Fruit fly (Drosophila melanogaster) whole organism, prepupa: ENCODE measurements around the gene Nuak.

Experiments
- CG10631 ChIP-seq: fragments of 200-800 bp; sonication (Bioruptor generic); optimal IDR thresholded peaks from 2 replicates; lab custom pipeline; 2016; ENCODE audit warnings: missing biosample characterization, missing genetic modification characterization
- CG10669 ChIP-seq: fragments of 200-800 bp; sonication (Bioruptor generic); optimal IDR thresholded peaks from 3 replicates; lab custom pipeline; 2018; ENCODE audit warnings: missing biosample characterization, mild to moderate bottlenecking, missing genetic modification characterization, moderate library complexity
- CG11762 ChIP-seq: fragments of 200-800 bp; sonication (Bioruptor generic); optimal IDR thresholded peaks from 3 replicates; lab custom pipeline; 2016; ENCODE audit warnings: missing biosample characterization, missing genetic modification characterization; ENCODE audit not compliant: insufficient read depth
- CG11902 ChIP-seq: fragments of 200-800 bp; sonication (Bioruptor generic); optimal IDR thresholded peaks from 3 replicates; lab custom pipeline; 2016; ENCODE audit warnings: missing biosample characterization, missing genetic modification characterization
- CG15336 ChIP-seq: fragments of 200-800 bp; sonication (Bioruptor generic); IDR thresholded peaks from 2 replicates; pipeline ENCODE4 v1.3.6; 2022; ENCODE audit warnings: missing biosample characterization, missing genetic modification characterization
- CG1621 ChIP-seq: fragments of 200-800 bp; sonication (Bioruptor generic); optimal IDR thresholded peaks from 3 replicates; lab custom pipeline; 2018; ENCODE audit warnings: missing biosample characterization, mild to moderate bottlenecking, missing genetic modification characterization
- CG16779 ChIP-seq: fragments of 200-800 bp; sonication (Bioruptor generic); optimal IDR thresholded peaks from 3 replicates; lab custom pipeline; 2017; ENCODE audit warnings: missing biosample characterization, mild to moderate bottlenecking, missing genetic modification characterization
- CG3032 ChIP-seq: fragments of 200-800 bp; optimal IDR thresholded peaks from 2 replicates; lab custom pipeline; 2019; ENCODE audit warnings: missing biosample characterization, mild to moderate bottlenecking, missing genetic modification characterization, moderate library complexity
- CG31627 ChIP-seq: fragments of 200-800 bp; sonication (Bioruptor generic); optimal IDR thresholded peaks from 3 replicates; lab custom pipeline; 2016; ENCODE audit warnings: missing biosample characterization, missing genetic modification characterization
- CG32006 ChIP-seq: fragments of 200-800 bp; sonication (Bioruptor generic); optimal IDR thresholded peaks from 3 replicates; lab custom pipeline; 2017; ENCODE audit warnings: missing biosample characterization, mild to moderate bottlenecking, missing genetic modification characterization
- CG3919 ChIP-seq: fragments of 200-800 bp; sonication (Bioruptor generic); optimal IDR thresholded peaks from 3 replicates; lab custom pipeline; 2016; ENCODE audit warnings: missing biosample characterization, missing genetic modification characterization
- CG4318 ChIP-seq: fragments of 200-800 bp; sonication (Bioruptor generic); optimal IDR thresholded peaks from 3 replicates; lab custom pipeline; 2017; ENCODE audit warnings: missing biosample characterization, mild to moderate bottlenecking, missing genetic modification characterization
- CG6163 ChIP-seq: fragments of 200-800 bp; sonication (Bioruptor generic); IDR thresholded peaks from 3 replicates; pipeline ENCODE4 v1.3.6; 2022; ENCODE audit warnings: missing biosample characterization, missing genetic modification characterization
- CG6276 ChIP-seq: fragments of 200-800 bp; sonication (Bioruptor generic); optimal IDR thresholded peaks from 2 replicates; lab custom pipeline; 2017; ENCODE audit warnings: missing biosample characterization, mild to moderate bottlenecking, missing genetic modification characterization
- CG6792 ChIP-seq: fragments of 200-800 bp; sonication (Bioruptor generic); optimal IDR thresholded peaks from 3 replicates; lab custom pipeline; 2016; ENCODE audit warnings: missing biosample characterization, missing genetic modification characterization
- CG6808 ChIP-seq: fragments of 200-800 bp; sonication (Bioruptor generic); optimal IDR thresholded peaks from 3 replicates; lab custom pipeline; 2017; ENCODE audit warnings: missing biosample characterization, missing genetic modification characterization, mild to moderate bottlenecking, moderate library complexity, missing genetic modification reagents
- CG6854 ChIP-seq: fragments of 200-800 bp; sonication (Bioruptor generic); optimal IDR thresholded peaks from 2 replicates; lab custom pipeline; 2017; ENCODE audit warnings: missing biosample characterization, mild to moderate bottlenecking, missing genetic modification characterization
- CG7368 ChIP-seq: fragments of 200-800 bp; sonication (Bioruptor generic); optimal IDR thresholded peaks from 3 replicates; lab custom pipeline; 2016; ENCODE audit warnings: missing biosample characterization, missing genetic modification characterization
- CG8119 ChIP-seq: fragments of 200-800 bp; sonication (Bioruptor generic); IDR thresholded peaks from 3 replicates; pipeline ENCODE4 v1.3.6; 2022; ENCODE audit warnings: missing biosample characterization, missing genetic modification characterization
- CG8632 ChIP-seq: fragments of 200-800 bp; sonication (Bioruptor generic); optimal IDR thresholded peaks from 3 replicates; lab custom pipeline; 2016; ENCODE audit warnings: missing biosample characterization, missing genetic modification characterization
- Eip93F ChIP-seq: fragments of 200-800 bp; sonication (Bioruptor generic); optimal IDR thresholded peaks from 2 replicates; lab custom pipeline; 2016; ENCODE audit warnings: missing biosample characterization, mild to moderate bottlenecking, missing genetic modification characterization
- Ets21C ChIP-seq: fragments of 200-800 bp; sonication (Bioruptor generic); optimal IDR thresholded peaks from 3 replicates; lab custom pipeline; 2016; ENCODE audit warnings: missing biosample characterization, missing genetic modification characterization
- Ets96B ChIP-seq: fragments of 200-800 bp; optimal IDR thresholded peaks from 2 replicates; lab custom pipeline; 2019; ENCODE audit warnings: missing biosample characterization, mild to moderate bottlenecking, missing genetic modification characterization, moderate library complexity
- Gug ChIP-seq: fragments of 200-800 bp; sonication (Bioruptor generic); IDR thresholded peaks from 2 replicates; pipeline ENCODE4 v1.3.6; 2022; ENCODE audit warnings: missing biosample characterization, missing genetic modification characterization
- Hr38 ChIP-seq: sonication (Bioruptor generic); optimal IDR thresholded peaks from 2 replicates; lab custom pipeline; 2016; ENCODE audit warnings: missing biosample characterization, missing genetic modification characterization
- Hr4 ChIP-seq: fragments of 200-800 bp; sonication (Bioruptor generic); optimal IDR thresholded peaks from 3 replicates; lab custom pipeline; 2016; ENCODE audit warnings: missing biosample characterization, missing genetic modification characterization
- Lpt ChIP-seq: fragments of 200-800 bp; sonication (Bioruptor generic); optimal IDR thresholded peaks from 3 replicates; lab custom pipeline; 2016; ENCODE audit warnings: missing biosample characterization, missing genetic modification characterization
- Met ChIP-seq: fragments of 200-800 bp; sonication (Bioruptor generic); optimal IDR thresholded peaks from 3 replicates; lab custom pipeline; 2016; ENCODE audit warnings: missing biosample characterization, missing genetic modification characterization
- OdsH ChIP-seq: fragments of 200-800 bp; sonication (Bioruptor generic); optimal IDR thresholded peaks from 3 replicates; lab custom pipeline; 2016; ENCODE audit warnings: missing biosample characterization, missing genetic modification characterization
- Smox ChIP-seq: fragments of 200-800 bp; sonication (Bioruptor generic); optimal IDR thresholded peaks from 3 replicates; lab custom pipeline; 2016; ENCODE audit warnings: missing biosample characterization, missing genetic modification characterization
- Sox102F ChIP-seq: fragments of 200-800 bp; sonication (Bioruptor generic); optimal IDR thresholded peaks from 2 replicates; lab custom pipeline; 2016; ENCODE audit warnings: missing biosample characterization, mild to moderate bottlenecking, missing genetic modification characterization
- Sox15 ChIP-seq: fragments of 200-800 bp; sonication (Bioruptor generic); optimal IDR thresholded peaks from 3 replicates; lab custom pipeline; 2016; ENCODE audit warnings: missing biosample characterization, missing genetic modification characterization
- achi ChIP-seq: fragments of 200-800 bp; sonication (Bioruptor generic); optimal IDR thresholded peaks from 3 replicates; lab custom pipeline; 2016; ENCODE audit warnings: missing biosample characterization, missing genetic modification characterization
- cyc ChIP-seq: fragments of 200-800 bp; sonication (Bioruptor generic); optimal IDR thresholded peaks from 3 replicates; lab custom pipeline; 2016; ENCODE audit warnings: missing biosample characterization, missing genetic modification characterization
- dac ChIP-seq: fragments of 200-800 bp; sonication (Bioruptor generic); optimal IDR thresholded peaks from 2 replicates; lab custom pipeline; 2017; ENCODE audit warnings: missing biosample characterization, mild to moderate bottlenecking, missing genetic modification characterization
- eg ChIP-seq: fragments of 200-800 bp; sonication (Bioruptor generic); IDR thresholded peaks from 3 replicates; pipeline ENCODE4 v1.3.6; 2022; ENCODE audit warnings: missing biosample characterization, missing genetic modification characterization
- fd85E ChIP-seq: fragments of 200-800 bp; sonication (Bioruptor generic); optimal IDR thresholded peaks from 3 replicates; lab custom pipeline; 2016; ENCODE audit warnings: missing biosample characterization, missing genetic modification characterization
- fkh ChIP-seq: fragments of 200-800 bp; sonication (Bioruptor generic); optimal IDR thresholded peaks from 3 replicates; lab custom pipeline; 2017; ENCODE audit warnings: missing biosample characterization, mild to moderate bottlenecking, missing genetic modification characterization, moderate library complexity
- lz ChIP-seq: fragments of 200-800 bp; sonication (Bioruptor generic); optimal IDR thresholded peaks from 3 replicates; lab custom pipeline; 2016; ENCODE audit warnings: missing biosample characterization, missing genetic modification characterization
- net ChIP-seq: fragments of 200-800 bp; sonication (Bioruptor generic); optimal IDR thresholded peaks from 3 replicates; lab custom pipeline; 2016; ENCODE audit warnings: missing biosample characterization, missing genetic modification characterization
- spab ChIP-seq: fragments of 200-800 bp; sonication (Bioruptor generic); optimal IDR thresholded peaks from 2 replicates; lab custom pipeline; 2017; ENCODE audit warnings: missing biosample characterization, mild to moderate bottlenecking, missing genetic modification characterization, missing genetic modification reagents
- svp ChIP-seq: fragments of 200-800 bp; sonication (Bioruptor generic); peaks from one replicate; lab custom pipeline; 2016; ENCODE audit warnings: missing biosample characterization, missing genetic modification characterization
- topi ChIP-seq: fragments of 200-800 bp; sonication (Bioruptor generic); optimal IDR thresholded peaks from 3 replicates; lab custom pipeline; 2016; ENCODE audit warnings: missing biosample characterization, missing genetic modification characterization
- vri ChIP-seq: fragments of 200-800 bp; sonication (Bioruptor generic); optimal IDR thresholded peaks from 3 replicates; lab custom pipeline; 2016; ENCODE audit warnings: missing biosample characterization, mild to moderate bottlenecking, missing genetic modification characterization

Nuak gene

DNA sequence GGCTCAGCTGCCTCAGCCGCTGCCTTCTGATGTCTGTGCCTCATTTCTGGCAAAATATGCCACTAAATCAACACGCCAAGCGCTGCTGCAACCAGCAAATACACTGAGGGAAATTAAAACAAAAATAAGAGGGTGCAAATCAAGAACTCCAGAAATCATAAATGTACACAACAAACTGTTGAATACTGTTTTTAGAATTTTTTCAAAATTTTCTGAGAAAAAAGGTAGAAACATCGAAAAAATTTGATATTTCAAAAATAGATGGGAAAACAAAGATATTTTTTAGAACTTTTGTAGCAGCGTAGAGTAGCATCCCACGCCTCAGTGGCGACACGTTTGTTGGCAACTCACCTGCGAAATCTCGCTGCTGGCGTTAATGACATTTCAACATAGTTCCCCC lies 8.6 kb downstream of the Nuak start (continued):
- TF ChIP-seq net (GFP tag; lab: Kevin White, UChicago) (peak; percentile 57), Lpt (GFP tag; lab: Kevin White, UChicago) (no peak), Smox (GFP tag; lab: Kevin White, UChicago) (no peak), Hr38 (GFP tag; lab: Kevin White, UChicago) (no peak), Hr4 (GFP tag; lab: Kevin White, UChicago) (peak; percentile 45), CG7368 (GFP tag; lab: Kevin White, UChicago) (no peak), CG10669 (GFP tag; lab: Kevin White, UChicago) (no peak), svp (GFP tag; lab: Kevin White, UChicago) (no peak), CG11902 (GFP tag; lab: Kevin White, UChicago) (no peak), Ets96B (tag; lab: Kevin White, UChicago) (no peak), CG15336 (peak; percentile 67), CG6163 (GFP tag; lab: Robert Waterston, UW) (peak; percentile 69), achi (GFP tag; lab: Kevin White, UChicago) (no peak), CG6792 (GFP tag; lab: Kevin White, UChicago) (no peak), dac (GFP tag; lab: Kevin White, UChicago) (no peak)

DNA sequence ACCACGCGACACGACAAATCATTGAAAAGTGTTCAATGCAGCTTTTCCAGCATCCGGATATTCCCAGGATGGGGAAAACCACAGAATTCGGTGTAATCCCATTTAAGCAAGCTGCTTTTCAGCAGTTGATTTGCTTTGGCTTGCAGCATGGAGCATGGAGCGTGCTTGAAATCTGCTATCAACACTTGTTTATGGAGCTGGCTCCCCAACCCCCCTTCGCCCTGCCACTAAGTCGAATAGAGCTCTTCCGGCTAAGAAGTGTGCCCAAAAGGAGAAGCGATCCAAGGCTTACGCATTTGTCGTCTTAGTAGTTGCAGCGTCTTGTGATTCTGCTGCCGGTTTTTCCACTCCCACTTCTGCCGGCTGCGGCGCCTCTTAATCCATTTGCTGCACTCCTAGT lies 10.2 kb downstream of the Nuak start:
- no peak for TF ChIP-seq CG4318
- TF ChIP-seq CG6163 (GFP tag; lab: Robert Waterston, UW), result no peak
- no peak for TF ChIP-seq achi (GFP tag; lab: Kevin White, UChicago)
- TF ChIP-seq cyc (GFP tag; lab: Kevin White, UChicago), result no peak
- no peak for TF ChIP-seq CG10631
- TF ChIP-seq CG3919 (GFP tag; lab: Kevin White, UChicago), result no peak
- no peak for TF ChIP-seq Ets21C (GFP tag; lab: Kevin White, UChicago)
- TF ChIP-seq topi (GFP tag; lab: Kevin White, UChicago), result no peak
- no peak for TF ChIP-seq Met (GFP tag; lab: Kevin White, UChicago)
- no peak for TF ChIP-seq CG8119 (GFP tag; lab: Robert Waterston, UW)
- no peak for TF ChIP-seq eg (GFP tag; lab: Robert Waterston, UW)
- no peak for TF ChIP-seq Lpt (GFP tag; lab: Kevin White, UChicago)
- no peak for TF ChIP-seq CG6792 (GFP tag; lab: Kevin White, UChicago)
- no peak for TF ChIP-seq vri (GFP tag; lab: Kevin White, UChicago)

DNA sequence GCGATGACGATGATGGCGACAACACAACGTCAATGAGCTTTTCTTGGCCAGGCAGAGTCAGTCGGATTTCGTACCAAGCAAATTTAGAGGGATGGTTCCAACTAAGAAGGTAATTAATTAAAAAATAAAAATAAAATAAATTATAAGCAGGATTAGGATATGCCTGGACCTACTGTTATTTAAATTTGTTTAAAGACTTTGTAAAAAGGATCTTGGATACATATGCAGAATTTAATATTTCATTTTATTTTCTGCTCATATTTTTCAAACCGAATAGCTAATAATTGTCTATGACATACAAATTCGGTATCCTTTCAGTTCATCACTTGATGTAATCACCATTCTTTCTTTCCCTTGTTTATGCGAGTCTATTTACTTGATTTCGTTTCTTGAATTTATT lies 10.7 kb downstream of the Nuak start:
- TF ChIP-seq CG32006 (GFP tag; lab: Kevin White, UChicago) (peak; percentile 8), CG11762 (no peak)
- TF ChIP-seq, all 60 proteins: peak for 1

DNA sequence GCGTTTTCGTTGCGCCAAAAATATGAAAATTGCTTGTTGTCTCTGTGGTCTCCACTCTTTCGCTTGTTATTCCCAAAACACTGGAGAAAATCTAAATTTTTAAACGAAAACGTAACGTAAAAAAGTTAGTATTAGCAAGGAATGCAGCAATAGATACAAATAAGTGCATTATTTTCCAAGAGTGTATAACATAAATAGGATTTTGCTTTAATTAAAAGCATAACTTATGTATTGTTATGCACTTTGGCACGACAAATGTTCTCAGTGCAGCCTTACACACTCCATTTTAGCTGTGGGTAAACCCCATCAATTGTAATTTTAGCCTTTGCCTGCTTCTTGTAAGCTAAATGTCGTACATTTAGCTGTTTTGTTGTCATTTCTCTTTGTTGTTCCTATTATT lies 11.9 kb downstream of the Nuak start:
- TF ChIP-seq OdsH (GFP tag; lab: Kevin White, UChicago) (no peak), CG6808 (GFP tag; lab: Kevin White, UChicago) (no peak), CG10669 (GFP tag; lab: Kevin White, UChicago) (no peak), CG6854 (no peak), CG6163 (GFP tag; lab: Robert Waterston, UW) (peak; percentile 58; the same call in 2 of the 3 replicates), CG32006 (GFP tag; lab: Kevin White, UChicago) (peak; percentile 39), Sox102F (GFP tag; lab: Kevin White, UChicago) (no peak), fkh (GFP tag; lab: Kevin White, UChicago) (no peak), net (GFP tag; lab: Kevin White, UChicago) (no peak), Ets21C (GFP tag; lab: Kevin White, UChicago) (no peak), Lpt (GFP tag; lab: Kevin White, UChicago) (no peak), Sox15 (GFP tag; lab: Kevin White, UChicago) (no peak), CG16779 (tag; lab: Kevin White, UChicago) (no peak), CG3032 (tag; lab: Kevin White, UChicago) (no peak), Gug (GFP tag; lab: Robert Waterston, UW) (no peak), topi (GFP tag; lab: Kevin White, UChicago) (peak; percentile 16), cyc (GFP tag; lab: Kevin White, UChicago) (peak; percentile 18), CG3919 (GFP tag; lab: Kevin White, UChicago) (peak; percentile 24), CG6276 (no peak), CG31627 (no peak), spab (GFP tag; lab: Kevin White, UChicago) (no peak), lz (GFP tag; lab: Kevin White, UChicago) (peak; percentile 27), CG8632 (GFP tag; lab: Kevin White, UChicago) (no peak), Eip93F (no peak), CG7368 (GFP tag; lab: Kevin White, UChicago) (no peak), Smox (GFP tag; lab: Kevin White, UChicago) (no peak), fd85E (GFP tag; lab: Kevin White, UChicago) (no peak), svp (GFP tag; lab: Kevin White, UChicago) (no peak), Met (GFP tag; lab: Kevin White, UChicago) (peak; percentile 31), CG11902 (GFP tag; lab: Kevin White, UChicago) (no peak), CG1621 (no peak), vri (GFP tag; lab: Kevin White, UChicago) (no peak)
